Worm (Caenorhabditis elegans) whole organism, L2 larva: ENCODE results near the gene odr-4.

ENCODE experiments used
- C34F6.9 ChIP-seq: fragments of 150-350 bp; optimal IDR thresholded peaks from 2 replicates; lab custom pipeline; 2014; ENCODE audit warnings: missing biosample characterization, missing genetic modification characterization
- F13H6.1 ChIP-seq: sonication (generic microtip); optimal IDR thresholded peaks from 2 replicates; lab custom pipeline; 2016; ENCODE audit warnings: missing genetic modification characterization, missing compliant biosample characterization
- R02D3.7 ChIP-seq: fragments of 150-350 bp; optimal IDR thresholded peaks from 2 replicates; lab custom pipeline; 2014; ENCODE audit warnings: missing biosample characterization, missing genetic modification characterization
- ZK546.5 ChIP-seq: sonication (generic microtip); optimal IDR thresholded peaks from 2 replicates; lab custom pipeline; 2017; ENCODE audit warnings: missing biosample characterization, missing genetic modification characterization
- aly-2 ChIP-seq: fragments of 150-350 bp; optimal IDR thresholded peaks from 2 replicates; lab custom pipeline; 2014; ENCODE audit warnings: missing biosample characterization, missing genetic modification characterization
- ama-1 ChIP-seq: fragments of 150-350 bp; optimal IDR thresholded peaks from 2 replicates; lab custom pipeline; 2018; ENCODE audit warnings: inconsistent platforms
- ceh-16 ChIP-seq: fragments of 150-350 bp; optimal IDR thresholded peaks from 2 replicates; lab custom pipeline; 2014; ENCODE audit warnings: missing biosample characterization, missing genetic modification characterization
- crh-2 ChIP-seq: sonication (generic microtip); optimal IDR thresholded peaks from 2 replicates; lab custom pipeline; 2017; ENCODE audit warnings: missing biosample characterization, missing genetic modification characterization
- dmd-4 ChIP-seq: sonication (generic microtip); optimal IDR thresholded peaks from 2 replicates; lab custom pipeline; 2017; ENCODE audit warnings: missing biosample characterization, missing genetic modification characterization
- egl-27 ChIP-seq: sonication (generic microtip); optimal IDR thresholded peaks from 3 replicates; lab custom pipeline; 2017; ENCODE audit warnings: missing biosample characterization, missing genetic modification reagents, missing genetic modification characterization
- elt-1 ChIP-seq: fragments of 150-350 bp; optimal IDR thresholded peaks from 2 replicates; lab custom pipeline; 2014; ENCODE audit warnings: missing biosample characterization, missing genetic modification characterization
- gmeb-1 ChIP-seq: fragments of 150-350 bp; optimal IDR thresholded peaks from 2 replicates; lab custom pipeline; 2014; ENCODE audit warnings: missing biosample characterization, missing genetic modification characterization
- lin-11 ChIP-seq: fragments of 150-350 bp; sonication (generic microtip); optimal IDR thresholded peaks from 2 replicates; lab custom pipeline; 2014; ENCODE audit warnings: missing biosample characterization, missing genetic modification characterization, inconsistent platforms, mixed read lengths
- lin-39 ChIP-seq: fragments of 150-350 bp; optimal IDR thresholded peaks from 2 replicates; lab custom pipeline; 2014; ENCODE audit warnings: missing biosample characterization, missing genetic modification reagents, missing genetic modification characterization
- lsy-2 ChIP-seq, 2 experiments: fragments of 150-350 bp in 1 of 2; sonication (generic microtip) in 1 of 2; optimal IDR thresholded peaks; 2 replicates each; lab custom pipeline; 2014 to 2017; ENCODE audit warnings: missing biosample characterization in 2 of 2, missing genetic modification characterization in 2 of 2
- mab-5 ChIP-seq: fragments of 150-350 bp; optimal IDR thresholded peaks from 2 replicates; lab custom pipeline; 2014; ENCODE audit warnings: missing biosample characterization, missing genetic modification characterization
- mbf-1 ChIP-seq: sonication (generic microtip); optimal IDR thresholded peaks from 2 replicates; lab custom pipeline; 2017; ENCODE audit warnings: missing biosample characterization, missing genetic modification characterization
- nhr-10 ChIP-seq: sonication (generic microtip); optimal IDR thresholded peaks from 2 replicates; lab custom pipeline; 2017; ENCODE audit warnings: missing biosample characterization, missing genetic modification characterization
- nhr-11 ChIP-seq: fragments of 150-350 bp; optimal IDR thresholded peaks from 2 replicates; lab custom pipeline; 2014; ENCODE audit warnings: missing biosample characterization, missing genetic modification characterization
- nhr-12 ChIP-seq: fragments of 150-350 bp; optimal IDR thresholded peaks from 2 replicates; lab custom pipeline; 2014; ENCODE audit warnings: missing biosample characterization, missing genetic modification characterization
- nhr-129 ChIP-seq: fragments of 150-350 bp; optimal IDR thresholded peaks from 2 replicates; lab custom pipeline; 2014; ENCODE audit warnings: missing biosample characterization, missing genetic modification characterization
- nhr-21 ChIP-seq: fragments of 150-350 bp; optimal IDR thresholded peaks from 2 replicates; lab custom pipeline; 2014; ENCODE audit warnings: missing biosample characterization, missing genetic modification characterization
- nhr-23 ChIP-seq: fragments of 150-350 bp; optimal IDR thresholded peaks from 2 replicates; lab custom pipeline; 2014; ENCODE audit warnings: missing biosample characterization, missing genetic modification reagents, missing genetic modification characterization
- nhr-25 ChIP-seq: fragments of 150-350 bp; sonication (generic microtip); optimal IDR thresholded peaks from 3 replicates; lab custom pipeline; 2014; ENCODE audit warnings: missing biosample characterization, missing genetic modification characterization
- nhr-6 ChIP-seq: fragments of 150-350 bp; optimal IDR thresholded peaks from 2 replicates; lab custom pipeline; 2014; ENCODE audit warnings: missing biosample characterization, missing genetic modification characterization
- nhr-77 ChIP-seq: fragments of 150-350 bp; optimal IDR thresholded peaks from 2 replicates; lab custom pipeline; 2014; ENCODE audit warnings: missing biosample characterization, missing genetic modification characterization
- peb-1 ChIP-seq: fragments of 150-350 bp; optimal IDR thresholded peaks from 2 replicates; lab custom pipeline; 2014; ENCODE audit warnings: missing biosample characterization, missing genetic modification characterization
- sem-4 ChIP-seq: fragments of 150-350 bp; optimal IDR thresholded peaks from 2 replicates; lab custom pipeline; 2014; ENCODE audit warnings: missing biosample characterization, missing genetic modification reagents, missing genetic modification characterization
- sma-3 ChIP-seq: sonication (generic microtip); optimal IDR thresholded peaks from 2 replicates; lab custom pipeline; 2016; ENCODE audit warnings: missing genetic modification reagents, missing genetic modification characterization, missing compliant biosample characterization
- sma-9 ChIP-seq, 2 experiments: fragments of 150-350 bp in 1 of 2; sonication (generic microtip) in 1 of 2; optimal IDR thresholded peaks; 2 replicates each; lab custom pipeline; 2014 to 2016; ENCODE audit warnings: missing genetic modification characterization in 2 of 2, mild to moderate bottlenecking in 1 of 2, missing biosample characterization in 1 of 2, missing compliant biosample characterization in 1 of 2, missing genetic modification reagents in 1 of 2, moderate library complexity in 1 of 2
- snpc-4 ChIP-seq: fragments of 150-350 bp; optimal IDR thresholded peaks from 2 replicates; lab custom pipeline; 2014; ENCODE audit warnings: missing biosample characterization, missing genetic modification characterization
- unc-62 ChIP-seq: fragments of 150-350 bp; optimal IDR thresholded peaks from 2 replicates; lab custom pipeline; 2014; ENCODE audit warnings: missing biosample characterization, missing genetic modification reagents, missing genetic modification characterization
- zag-1 ChIP-seq: fragments of 150-350 bp; optimal IDR thresholded peaks from 2 replicates; lab custom pipeline; 2014; ENCODE audit warnings: missing biosample characterization, missing genetic modification characterization
- ztf-1 ChIP-seq: fragments of 200-800 bp; sonication (Bioruptor generic); conservative IDR thresholded peaks from 2 replicates; pipeline ENCODE4 v1.3.6; 2022; ENCODE audit warnings: missing genetic modification characterization, missing compliant biosample characterization
- ztf-11 ChIP-seq: sonication (generic microtip); optimal IDR thresholded peaks from 2 replicates; lab custom pipeline; 2017; ENCODE audit warnings: missing biosample characterization, missing genetic modification characterization
- ztf-4 ChIP-seq: fragments of 150-350 bp; optimal IDR thresholded peaks from 2 replicates; lab custom pipeline; 2014; ENCODE audit warnings: missing biosample characterization, missing genetic modification characterization

Gene odr-4

ce11 chrIII:6725489-6725888 lies 5.1 kb upstream of the odr-4 start, which contains the start of gene wdr-4:
Gene wdr-4 (plus strand): TSS chrIII:6725789.
- TF ChIP-seq sma-3 (no peak), crh-2 (tag; lab: Kevin White, UChicago) (no peak), F13H6.1 (no peak), nhr-11 (tag; lab: Kevin White, UChicago) (no peak), mbf-1 (no peak)

- TF ChIP-seq C34F6.9 (tag; lab: Kevin White, UChicago) = peak; percentile 2
- no peak for TF ChIP-seq elt-1 (tag; lab: Kevin White, UChicago)
- TF ChIP-seq lsy-2 (tag; optimal IDR thresholded peaks at IDR 0.05; lab: Kevin White, UChicago) = peak in 1 of 2 experiments; percentile 16
- TF ChIP-seq nhr-23 (tag; lab: Kevin White, UChicago) = no peak
- no peak for TF ChIP-seq dmd-4 (tag; lab: Kevin White, UChicago)
Observed at ce11 chrIII:6731285-6731684, 685 bp downstream of the odr-4 start.

ce11 chrIII:6734420-6734819 lies 3.8 kb downstream of the odr-4 start, which contains the start of gene Y102E9.3:
Gene Y102E9.3 (minus strand): TSS chrIII:6734520.
- no peak for TF ChIP-seq zag-1 (tag; lab: Kevin White, UChicago)
- no peak for TF ChIP-seq nhr-21 (tag; lab: Kevin White, UChicago)
- no peak for TF ChIP-seq ZK546.5 (tag; lab: Kevin White, UChicago)
- no peak for TF ChIP-seq ztf-4 (tag; lab: Kevin White, UChicago)
- TF ChIP-seq nhr-23 (tag; lab: Kevin White, UChicago) = no peak
- no peak for TF ChIP-seq nhr-12 (tag; lab: Kevin White, UChicago)
- no peak for TF ChIP-seq C34F6.9 (tag; lab: Kevin White, UChicago)
- no peak for TF ChIP-seq lin-39
- no peak for TF ChIP-seq lsy-2 (tag; optimal IDR thresholded peaks at IDR 0.05; lab: Kevin White, UChicago)
- no peak for TF ChIP-seq gmeb-1 (tag; lab: Kevin White, UChicago)
- no peak for TF ChIP-seq nhr-25
- no peak for TF ChIP-seq nhr-77 (tag; lab: Kevin White, UChicago)
- TF ChIP-seq mab-5 (tag; lab: Kevin White, UChicago) = no peak
- no peak for TF ChIP-seq sem-4 (tag; lab: Kevin White, UChicago)
- no peak for TF ChIP-seq aly-2
- TF ChIP-seq ztf-1 (GFP tag; lab: Robert Waterston, UW) = no peak
- no peak for TF ChIP-seq R02D3.7 (tag; lab: Kevin White, UChicago)
- TF ChIP-seq unc-62 (GFP tag; lab: Kevin White, UChicago) = no peak
- TF ChIP-seq nhr-11 (tag; lab: Kevin White, UChicago) = no peak
- no peak for TF ChIP-seq nhr-129 (tag; lab: Kevin White, UChicago)

ce11 chrIII:6736566-6736965 lies 6.0 kb downstream of the odr-4 start, which contains the start of gene Y102E9.6:
Gene Y102E9.6 (minus strand): TSS chrIII:6736666.
- TF ChIP-seq ztf-11 (tag; lab: Kevin White, UChicago) (no peak), nhr-10 (tag; lab: Kevin White, UChicago) (no peak), nhr-77 (tag; lab: Kevin White, UChicago) (no peak), lin-11 (tag; lab: Kevin White, UChicago) (no peak)
- TF ChIP-seq, all 48 proteins: peak for 0

- TF ChIP-seq nhr-6 (tag; lab: Kevin White, UChicago) = no peak
- no peak for TF ChIP-seq ZK546.5 (tag; lab: Kevin White, UChicago)
- TF ChIP-seq dmd-4 (tag; lab: Kevin White, UChicago) = no peak
- TF ChIP-seq ztf-11 (tag; lab: Kevin White, UChicago) = no peak
- TF ChIP-seq peb-1 (tag; lab: Kevin White, UChicago) = no peak
- TF ChIP-seq nhr-23 (tag; lab: Kevin White, UChicago) = no peak
- no peak for TF ChIP-seq sma-9 (GFP tag; optimal IDR thresholded peaks at IDR 0.05; lab: Kevin White, UChicago)
- no peak for TF ChIP-seq sma-9 (tag; optimal IDR thresholded peaks at IDR 0.05; lab: Kevin White, UChicago)
- TF ChIP-seq snpc-4 (tag; lab: Kevin White, UChicago) = no peak
- no peak for TF ChIP-seq sem-4 (tag; lab: Kevin White, UChicago)
- TF ChIP-seq egl-27 (tag; lab: Kevin White, UChicago) = no peak
- no peak for TF ChIP-seq mab-5 (tag; lab: Kevin White, UChicago)
- TF ChIP-seq crh-2 (tag; lab: Kevin White, UChicago) = no peak
- no peak for TF ChIP-seq ceh-16 (tag; lab: Kevin White, UChicago)
- TF ChIP-seq lin-39 = no peak
- TF ChIP-seq ama-1 = no peak
- no peak for TF ChIP-seq ztf-1 (GFP tag; lab: Robert Waterston, UW)
- TF ChIP-seq, all 48 proteins: peak for 0
Observed at ce11 chrIII:6736971-6737370, 6.4 kb downstream of the odr-4 start, which contains the start of gene K07E12.2. Gene K07E12.2 (plus strand): TSS chrIII:6737271.
